Fruit fly (Drosophila melanogaster) whole organism, embryonic: Measurements from ENCODE around the gene cue.

Experiments
- Adf1 ChIP-seq: fragments of 200-800 bp; sonication (Bioruptor generic); IDR thresholded peaks from 2 replicates; pipeline ENCODE4 v1.3.6; 2022; ENCODE audit warnings: missing biosample characterization, missing genetic modification characterization
- Asciz ChIP-seq: fragments of 200-800 bp; sonication (Bioruptor generic); optimal IDR thresholded peaks from 2 replicates; lab custom pipeline; 2017; ENCODE audit warnings: missing biosample characterization, mild to moderate bottlenecking, missing genetic modification characterization, missing genetic modification reagents
- CG10209 ChIP-seq: fragments of 200-800 bp; sonication (Bioruptor generic); optimal IDR thresholded peaks from 3 replicates; lab custom pipeline; 2017; ENCODE audit warnings: missing biosample characterization, mild to moderate bottlenecking, missing genetic modification characterization, missing genetic modification reagents
- CG10274 ChIP-seq: fragments of 200-800 bp; sonication (Bioruptor generic); optimal IDR thresholded peaks from 3 replicates; lab custom pipeline; 2017; ENCODE audit warnings: missing biosample characterization, mild to moderate bottlenecking, missing genetic modification characterization
- CG11398 ChIP-seq: fragments of 200-800 bp; sonication (Bioruptor generic); optimal IDR thresholded peaks from 2 replicates; lab custom pipeline; 2016; ENCODE audit warnings: missing biosample characterization, missing genetic modification characterization
- CG12155 ChIP-seq: fragments of 200-800 bp; sonication (Bioruptor generic); optimal IDR thresholded peaks from 3 replicates; lab custom pipeline; 2016; ENCODE audit warnings: missing biosample characterization, missing genetic modification characterization
- CG12391 ChIP-seq: fragments of 200-800 bp; sonication (Bioruptor generic); optimal IDR thresholded peaks from 3 replicates; lab custom pipeline; 2018; ENCODE audit warnings: missing biosample characterization, mild to moderate bottlenecking, missing genetic modification characterization, moderate library complexity
- CG15011 ChIP-seq: fragments of 200-800 bp; sonication (Bioruptor generic); optimal IDR thresholded peaks from 3 replicates; lab custom pipeline; 2018; ENCODE audit warnings: missing biosample characterization, mild to moderate bottlenecking, missing genetic modification characterization
- CG15269 ChIP-seq: fragments of 200-800 bp; sonication (Bioruptor generic); optimal IDR thresholded peaks from 2 replicates; lab custom pipeline; 2018; ENCODE audit warnings: missing biosample characterization, mild to moderate bottlenecking, missing genetic modification characterization, moderate library complexity
- CG15601 ChIP-seq: fragments of 200-800 bp; sonication (Bioruptor generic); optimal IDR thresholded peaks from 3 replicates; lab custom pipeline; 2019; ENCODE audit warnings: missing biosample characterization, mild to moderate bottlenecking, missing genetic modification characterization, moderate library complexity
- CG16815 ChIP-seq: fragments of 200-800 bp; sonication (Bioruptor generic); optimal IDR thresholded peaks from 3 replicates; lab custom pipeline; 2017; ENCODE audit warnings: missing biosample characterization, mild to moderate bottlenecking, missing genetic modification characterization
- CG18011 ChIP-seq: fragments of 200-800 bp; sonication (Bioruptor generic); optimal IDR thresholded peaks from 2 replicates; lab custom pipeline; 2017; ENCODE audit warnings: missing biosample characterization, missing genetic modification characterization, mild to moderate bottlenecking, moderate library complexity, missing genotype
- CG34224 ChIP-seq: fragments of 200-800 bp; sonication (Bioruptor generic); IDR thresholded peaks from 3 replicates; pipeline ENCODE4 v1.3.6; 2022; ENCODE audit warnings: missing biosample characterization, missing genetic modification characterization; ENCODE audit not compliant: partially characterized antibody
- CG4854 ChIP-seq: fragments of 200-800 bp; sonication (Bioruptor generic); optimal IDR thresholded peaks from 2 replicates; lab custom pipeline; 2016; ENCODE audit warnings: missing biosample characterization, missing genetic modification characterization, inconsistent platforms
- CG6689 ChIP-seq: fragments of 200-800 bp; sonication (Bioruptor generic); IDR thresholded peaks from 2 replicates; pipeline ENCODE4 v1.3.6; 2022; ENCODE audit warnings: missing biosample characterization, missing genetic modification characterization
- CG7372 ChIP-seq: fragments of 200-800 bp; sonication (Bioruptor generic); IDR thresholded peaks from 2 replicates; pipeline ENCODE4 v1.3.6; 2022; ENCODE audit warnings: missing biosample characterization, missing genetic modification characterization
- CG7786 ChIP-seq: fragments of 200-800 bp; sonication (Bioruptor generic); optimal IDR thresholded peaks from 2 replicates; lab custom pipeline; 2016; ENCODE audit warnings: missing biosample characterization, missing genetic modification characterization
- CG7987 ChIP-seq: fragments of 200-800 bp; sonication (Bioruptor generic); optimal IDR thresholded peaks from 2 replicates; lab custom pipeline; 2018; ENCODE audit warnings: missing biosample characterization, mild to moderate bottlenecking, missing genetic modification characterization, moderate library complexity
- CG8765 ChIP-seq: fragments of 200-800 bp; sonication (Bioruptor generic); IDR thresholded peaks from 2 replicates; pipeline ENCODE4 v1.3.6; 2022; ENCODE audit warnings: missing biosample characterization, missing genetic modification characterization
- CG9609 ChIP-seq: fragments of 200-800 bp; sonication (Bioruptor generic); optimal IDR thresholded peaks from 3 replicates; lab custom pipeline; 2016; ENCODE audit warnings: missing biosample characterization, missing genetic modification characterization
- Dad ChIP-seq: fragments of 200-800 bp; sonication (Bioruptor generic); optimal IDR thresholded peaks from 3 replicates; lab custom pipeline; 2016; ENCODE audit warnings: missing biosample characterization, missing genetic modification characterization
- Dll ChIP-seq: fragments of 200-800 bp; sonication (Bioruptor generic); IDR thresholded peaks from 4 replicates; pipeline ENCODE4 v1.3.6; 2022; ENCODE audit warnings: missing biosample characterization, missing genetic modification characterization; ENCODE audit not compliant: partially characterized antibody
- Dref ChIP-seq: fragments of 200-800 bp; sonication (Bioruptor generic); IDR thresholded peaks from 2 replicates; pipeline ENCODE4 v1.3.6; 2022; ENCODE audit warnings: missing biosample characterization, missing genetic modification characterization
- E2f1 ChIP-seq: fragments of 200-800 bp; sonication (Bioruptor generic); IDR thresholded peaks from 2 replicates; pipeline ENCODE4 v1.3.6; 2022; ENCODE audit warnings: missing biosample characterization, missing genetic modification characterization
- Hsf ChIP-seq: fragments of 200-800 bp; sonication (Bioruptor generic); optimal IDR thresholded peaks from 3 replicates; lab custom pipeline; 2016; ENCODE audit warnings: missing biosample characterization, missing genetic modification characterization
- NfI ChIP-seq: fragments of 200-800 bp; sonication (Bioruptor generic); optimal IDR thresholded peaks from 3 replicates; lab custom pipeline; 2018; ENCODE audit warnings: missing biosample characterization, mild to moderate bottlenecking, missing genetic modification characterization, moderate library complexity
- Optix ChIP-seq: fragments of 200-800 bp; sonication (Bioruptor generic); IDR thresholded peaks from 3 replicates; pipeline ENCODE4 v1.3.6; 2022; ENCODE audit warnings: missing biosample characterization, missing genetic modification characterization
- Rfx ChIP-seq: fragments of 200-800 bp; sonication (Bioruptor generic); IDR thresholded peaks from 2 replicates; pipeline ENCODE4 v1.3.6; 2022; ENCODE audit warnings: missing biosample characterization, missing genetic modification characterization
- Stat92E ChIP-seq, 3 experiments: fragments of >200 bp in 2 of 3; fragments of 200-800 bp in 1 of 3; sonication (Bioruptor generic) in 1 of 3; optimal IDR thresholded peaks; 2 replicates each; lab custom pipeline; 2017 to 2019; ENCODE audit warnings: missing biosample characterization in 3 of 3, missing genetic modification characterization in 3 of 3, mild to moderate bottlenecking in 1 of 3, moderate library complexity in 1 of 3
- Trl ChIP-seq, 3 experiments: fragments of >200 bp in 2 of 3; fragments of 200-800 bp in 1 of 3; sonication (Bioruptor generic) in 1 of 3; optimal IDR thresholded peaks; 2 replicates in 1 of 3; 3 replicates in 2 of 3; lab custom pipeline; 2016 to 2017; ENCODE audit warnings: missing biosample characterization in 1 of 3, missing genetic modification characterization in 1 of 3
- dpn ChIP-seq, 2 experiments: fragments of 200-800 bp; sonication (Bioruptor generic); optimal IDR thresholded peaks; 3 replicates each; lab custom pipeline; 2016; ENCODE audit warnings: missing biosample characterization in 2 of 2, missing genetic modification characterization in 2 of 2
- eve ChIP-seq, 2 experiments: fragments of >200 bp; optimal IDR thresholded peaks; 2 replicates each; lab custom pipeline; 2017; ENCODE audit warnings: missing biosample characterization in 2 of 2, missing genetic modification characterization in 2 of 2
- fd3F ChIP-seq: fragments of 200-800 bp; sonication (Bioruptor generic); optimal IDR thresholded peaks from 2 replicates; lab custom pipeline; 2018; ENCODE audit warnings: missing biosample characterization, mild to moderate bottlenecking, missing genetic modification characterization, moderate library complexity
- fd96Cb ChIP-seq: fragments of 200-800 bp; sonication (Bioruptor generic); optimal IDR thresholded peaks from 2 replicates; lab custom pipeline; 2018; ENCODE audit warnings: missing biosample characterization, mild to moderate bottlenecking, missing genetic modification characterization, moderate library complexity
- grau ChIP-seq: fragments of 200-800 bp; optimal IDR thresholded peaks from 3 replicates; lab custom pipeline; 2019; ENCODE audit warnings: missing biosample characterization, mild to moderate bottlenecking, missing genetic modification characterization, moderate library complexity
- gsb-n ChIP-seq: fragments of 200-800 bp; sonication (Bioruptor generic); optimal IDR thresholded peaks from 3 replicates; lab custom pipeline; 2018; ENCODE audit warnings: missing biosample characterization, mild to moderate bottlenecking, missing genetic modification characterization
- ham ChIP-seq: fragments of 200-800 bp; sonication (Bioruptor generic); IDR thresholded peaks from 2 replicates; pipeline ENCODE4 v1.3.6; 2022; ENCODE audit warnings: missing biosample characterization, missing genetic modification characterization
- hb ChIP-seq: fragments of 200-800 bp; sonication (Bioruptor generic); IDR thresholded peaks from 3 replicates; pipeline ENCODE4 v1.3.6; 2022; ENCODE audit warnings: missing biosample characterization, missing genetic modification characterization; ENCODE audit not compliant: partially characterized antibody
- hth ChIP-seq: fragments of >200 bp; optimal IDR thresholded peaks from 2 replicates; lab custom pipeline; 2017; ENCODE audit warnings: inconsistent platforms
- insv ChIP-seq, 2 experiments: fragments of 200-800 bp; sonication (Bioruptor generic); optimal IDR thresholded peaks; 3 replicates each; lab custom pipeline; 2016 to 2018; ENCODE audit warnings: missing biosample characterization in 2 of 2, missing genetic modification characterization in 2 of 2
- jing ChIP-seq: fragments of 200-800 bp; sonication (Bioruptor generic); optimal IDR thresholded peaks from 2 replicates; lab custom pipeline; 2018; ENCODE audit warnings: missing biosample characterization, mild to moderate bottlenecking, missing genetic modification characterization
- lmd ChIP-seq: fragments of 200-800 bp; sonication (Bioruptor generic); IDR thresholded peaks from 2 replicates; pipeline ENCODE4 v1.3.6; 2022; ENCODE audit warnings: missing biosample characterization, missing genetic modification characterization
- peb ChIP-seq: fragments of 200-800 bp; sonication (Bioruptor generic); IDR thresholded peaks from 2 replicates; pipeline ENCODE4 v1.3.6; 2022; ENCODE audit warnings: missing biosample characterization, missing genetic modification characterization
- row ChIP-seq: fragments of 200-800 bp; sonication (Bioruptor generic); IDR thresholded peaks from 3 replicates; pipeline ENCODE4 v1.3.6; 2022; ENCODE audit warnings: missing biosample characterization, missing genetic modification characterization
- shn ChIP-seq: fragments of 200-800 bp; sonication (Bioruptor generic); optimal IDR thresholded peaks from 3 replicates; lab custom pipeline; 2016; ENCODE audit warnings: missing biosample characterization, missing genetic modification characterization
- sisA ChIP-seq: fragments of 200-800 bp; sonication (Bioruptor generic); IDR thresholded peaks from 2 replicates; pipeline ENCODE4 v1.3.6; 2022; ENCODE audit warnings: missing biosample characterization, missing genetic modification characterization
- tap ChIP-seq: fragments of 200-800 bp; optimal IDR thresholded peaks from 3 replicates; lab custom pipeline; 2019; ENCODE audit warnings: missing biosample characterization, mild to moderate bottlenecking, missing genetic modification characterization, moderate library complexity
- tgo ChIP-seq: fragments of 200-800 bp; sonication (Bioruptor generic); IDR thresholded peaks from 3 replicates; pipeline ENCODE4 v1.3.6; 2022; ENCODE audit warnings: missing biosample characterization, missing genetic modification characterization
- wdn ChIP-seq: fragments of 200-800 bp; sonication (Bioruptor generic); IDR thresholded peaks from 2 replicates; pipeline ENCODE4 v1.3.6; 2022; ENCODE audit warnings: missing biosample characterization, missing genetic modification characterization

cue gene

dm6 chr3L:1558178-1558788, 41.2 kb upstream of the cue start, which contains the start of the genes Pex10 and CG12099 (continued):
- peak; percentile 89 for TF ChIP-seq CG34224
- TF ChIP-seq CG10274 = peak; percentile 63
- no peak for TF ChIP-seq Trl (optimal IDR thresholded peaks at IDR 0.05; lab: Kevin White, UChicago)
- peak; percentile 49 for TF ChIP-seq Trl (GFP tag; optimal IDR thresholded peaks at IDR 0.05; lab: Kevin White, UChicago)
- TF ChIP-seq CG9609 (GFP tag; lab: Kevin White, UChicago) = peak; percentile 58
- peak; percentile 67 to 93 for TF ChIP-seq dpn (GFP tag; optimal IDR thresholded peaks at IDR 0.05; lab: Kevin White, UChicago)
- TF ChIP-seq CG10209 = peak; percentile 87
- peak; percentile 88 for TF ChIP-seq grau (tag; lab: Kevin White, UChicago)
- TF ChIP-seq gsb-n (tag; lab: Kevin White, UChicago) = no peak
- peak; percentile 57 for TF ChIP-seq shn
- TF ChIP-seq Hsf (GFP tag; lab: Kevin White, UChicago) = peak; percentile 83
- peak; percentile 86 for TF ChIP-seq CG15269 (tag; lab: Kevin White, UChicago)
- peak; percentile 85 for TF ChIP-seq peb (GFP tag; lab: Robert Waterston, UW)
- peak; percentile 74 for TF ChIP-seq CG18011 (GFP tag; lab: Kevin White, UChicago)
- TF ChIP-seq Adf1 (GFP tag; lab: Robert Waterston, UW) = peak; percentile 75
- TF ChIP-seq Dll (GFP tag; lab: Robert Waterston, UW) = peak; percentile 99
- peak; percentile 86 for TF ChIP-seq wdn (GFP tag; lab: Robert Waterston, UW)
- TF ChIP-seq ham (GFP tag; lab: Robert Waterston, UW) = peak; percentile 77; the same call in 1 of the 2 replicates
- TF ChIP-seq CG4854 (GFP tag; lab: Kevin White, UChicago) = peak; percentile 74
- peak; percentile 94 for TF ChIP-seq lmd
- TF ChIP-seq Asciz (GFP tag; lab: Kevin White, UChicago) = no peak
- TF ChIP-seq jing (GFP tag; lab: Kevin White, UChicago) = no peak
- TF ChIP-seq CG15601 = peak; percentile 84
- peak; percentile 91 for TF ChIP-seq CG7372 (GFP tag; lab: Robert Waterston, UW)
- peak; percentile 48 for TF ChIP-seq CG7786 (GFP tag; lab: Kevin White, UChicago)
- peak in 1 of 2 experiments; percentile 69 for TF ChIP-seq insv (GFP tag; optimal IDR thresholded peaks at IDR 0.05; lab: Kevin White, UChicago)
- TF ChIP-seq fd3F (GFP tag; lab: Kevin White, UChicago) = peak; percentile 82
- TF ChIP-seq hth (lab: Kevin White, UChicago) = no peak
- TF ChIP-seq CG6689 (GFP tag; lab: Robert Waterston, UW) = peak; percentile 91
- TF ChIP-seq CG12155 (GFP tag; lab: Kevin White, UChicago) = peak; percentile 88
- TF ChIP-seq tap (tag; lab: Kevin White, UChicago) = peak; percentile 71
- no peak for TF ChIP-seq eve (GFP tag; optimal IDR thresholded peaks at IDR 0.05; lab: Kevin White, UChicago)
- peak; percentile 98 for TF ChIP-seq row
- TF ChIP-seq E2f1 (GFP tag; lab: Robert Waterston, UW) = peak; percentile 84
- peak in 1 of 3 experiments; percentile 56 for TF ChIP-seq Stat92E (GFP tag; optimal IDR thresholded peaks at IDR 0.05; lab: Kevin White, UChicago)
- peak; percentile 94 for TF ChIP-seq CG12391 (tag; lab: Kevin White, UChicago)
- TF ChIP-seq sisA (GFP tag; lab: Robert Waterston, UW) = peak; percentile 93
- peak; percentile 92 for TF ChIP-seq Optix
- peak; percentile 84 for TF ChIP-seq CG16815 (GFP tag; lab: Kevin White, UChicago)
- no peak for TF ChIP-seq CG11398
- TF ChIP-seq Dad = peak; percentile 41
- TF ChIP-seq Dref (GFP tag; lab: Robert Waterston, UW) = peak; percentile 52
- TF ChIP-seq CG7987 (GFP tag; lab: Kevin White, UChicago) = peak; percentile 76
- TF ChIP-seq Rfx (GFP tag; lab: Robert Waterston, UW) = peak; percentile 96
- TF ChIP-seq tgo (GFP tag; lab: Robert Waterston, UW) = peak; percentile 93
- peak; percentile 87 for TF ChIP-seq CG8765
- peak; percentile 71 for TF ChIP-seq fd96Cb (tag; lab: Kevin White, UChicago)
- TF ChIP-seq NfI (GFP tag; lab: Kevin White, UChicago) = peak; percentile 90
- TF ChIP-seq hb (GFP tag; lab: Robert Waterston, UW) = peak; percentile 90
- TF ChIP-seq CG15011 (GFP tag; lab: Kevin White, UChicago) = no peak
